Worm (Caenorhabditis elegans) whole organism, late embryonic: ENCODE data around the gene oac-39.
"Not testable (repeated sequence)": the region's sequence is repeated elsewhere in the genome, so short reads cannot be mapped to it uniquely, and the experiment has no call there.

Source experiments
- C08G9.2 ChIP-seq: sonication (generic microtip); optimal IDR thresholded peaks from 2 replicates; lab custom pipeline; 2016; ENCODE audit warnings: mild to moderate bottlenecking, missing genetic modification characterization, moderate library complexity, missing compliant biosample characterization
- F13H6.1 ChIP-seq: sonication (generic microtip); optimal IDR thresholded peaks from 2 replicates; lab custom pipeline; 2016; ENCODE audit warnings: missing genetic modification characterization, missing compliant biosample characterization
- K02D7.2 ChIP-seq: sonication (generic microtip); optimal IDR thresholded peaks from 2 replicates; lab custom pipeline; 2017; ENCODE audit warnings: mild to moderate bottlenecking, missing genetic modification characterization, missing compliant biosample characterization
- T23F11.4 ChIP-seq: fragments of 200-800 bp; sonication (Bioruptor generic); optimal IDR thresholded peaks from 2 replicates; lab custom pipeline; 2018; ENCODE audit warnings: mild to moderate bottlenecking, missing genetic modification characterization, missing compliant biosample characterization
- Y22D7AL.16 ChIP-seq: sonication (generic microtip); optimal IDR thresholded peaks from 2 replicates; lab custom pipeline; 2016; ENCODE audit warnings: missing genetic modification characterization, missing compliant biosample characterization
- ahr-1 ChIP-seq: sonication (generic microtip); optimal IDR thresholded peaks from 2 replicates; lab custom pipeline; 2016; ENCODE audit warnings: missing genetic modification characterization, missing compliant biosample characterization
- ceh-19 ChIP-seq: fragments of 200-800 bp; sonication (Bioruptor generic); optimal IDR thresholded peaks from 2 replicates; lab custom pipeline; 2018; ENCODE audit warnings: mild to moderate bottlenecking, missing genetic modification characterization, missing compliant biosample characterization
- ceh-30 ChIP-seq: fragments of 150-350 bp; optimal IDR thresholded peaks from 2 replicates; lab custom pipeline; 2014; ENCODE audit warnings: missing biosample characterization, missing genetic modification characterization
- ceh-31 ChIP-seq: sonication (generic microtip); optimal IDR thresholded peaks from 2 replicates; lab custom pipeline; 2016; ENCODE audit warnings: missing genetic modification characterization, missing compliant biosample characterization
- ceh-45 ChIP-seq: fragments of 200-800 bp; sonication (Bioruptor generic); IDR thresholded peaks from 2 replicates; pipeline ENCODE4 v1.3.6; 2022; ENCODE audit warnings: missing genetic modification reagents, missing genetic modification characterization, missing compliant biosample characterization
- ceh-48 ChIP-seq: sonication (generic microtip); optimal IDR thresholded peaks from 2 replicates; lab custom pipeline; 2016; ENCODE audit warnings: missing genetic modification characterization, inconsistent platforms, missing compliant biosample characterization
- ceh-9 ChIP-seq: sonication (generic microtip); optimal IDR thresholded peaks from 2 replicates; lab custom pipeline; 2016; ENCODE audit warnings: mild to moderate bottlenecking, missing genetic modification characterization, inconsistent platforms, missing compliant biosample characterization
- che-1 ChIP-seq: sonication (generic microtip); optimal IDR thresholded peaks from 2 replicates; lab custom pipeline; 2016; ENCODE audit warnings: mild to moderate bottlenecking, missing genetic modification characterization, missing compliant biosample characterization
- dmd-4 ChIP-seq: sonication (generic microtip); optimal IDR thresholded peaks from 2 replicates; lab custom pipeline; 2016; ENCODE audit warnings: borderline replicate concordance, missing genetic modification characterization, missing compliant biosample characterization
- elt-4 ChIP-seq: sonication (generic microtip); optimal IDR thresholded peaks from 2 replicates; lab custom pipeline; 2016; ENCODE audit warnings: missing genetic modification characterization, missing compliant biosample characterization
- ets-4 ChIP-seq: sonication (generic microtip); optimal IDR thresholded peaks from 2 replicates; lab custom pipeline; 2016; ENCODE audit warnings: missing genetic modification characterization, missing compliant biosample characterization
- eyg-1 ChIP-seq: sonication (generic microtip); optimal IDR thresholded peaks from 2 replicates; lab custom pipeline; 2016; ENCODE audit warnings: missing genotype, missing genetic modification characterization, missing compliant biosample characterization
- fax-1 ChIP-seq: sonication (generic microtip); optimal IDR thresholded peaks from 2 replicates; lab custom pipeline; 2016; ENCODE audit warnings: missing genotype, missing genetic modification characterization, missing compliant biosample characterization
- fkh-6 ChIP-seq: sonication (generic microtip); optimal IDR thresholded peaks from 2 replicates; lab custom pipeline; 2016; ENCODE audit warnings: missing genetic modification characterization, missing compliant biosample characterization
- gmeb-2 ChIP-seq: sonication (generic microtip); optimal IDR thresholded peaks from 2 replicates; lab custom pipeline; 2016; ENCODE audit warnings: missing genetic modification characterization, inconsistent platforms, missing compliant biosample characterization
- hlh-6 ChIP-seq: sonication (generic microtip); optimal IDR thresholded peaks from 2 replicates; lab custom pipeline; 2016; ENCODE audit warnings: missing genotype, missing genetic modification characterization, missing compliant biosample characterization
- hlh-8 ChIP-seq: sonication (generic microtip); optimal IDR thresholded peaks from 2 replicates; lab custom pipeline; 2016; ENCODE audit warnings: missing genotype, missing genetic modification characterization, missing compliant biosample characterization
- nhr-11 ChIP-seq: fragments of 150-350 bp; optimal IDR thresholded peaks from 2 replicates; lab custom pipeline; 2014; ENCODE audit warnings: missing biosample characterization, missing genetic modification characterization
- npax-4 ChIP-seq: sonication (generic microtip); optimal IDR thresholded peaks from 2 replicates; lab custom pipeline; 2016; ENCODE audit warnings: missing genetic modification characterization, missing compliant biosample characterization
- odd-2 ChIP-seq: sonication (generic microtip); optimal IDR thresholded peaks from 2 replicates; lab custom pipeline; 2017; ENCODE audit warnings: antibody characterized with exemption, mild to moderate bottlenecking, missing genetic modification characterization, missing compliant biosample characterization
- pha-2 ChIP-seq: sonication (generic microtip); optimal IDR thresholded peaks from 2 replicates; lab custom pipeline; 2017; ENCODE audit warnings: mild to moderate bottlenecking, missing genetic modification characterization, missing compliant biosample characterization
- rnt-1 ChIP-seq: sonication (generic microtip); optimal IDR thresholded peaks from 2 replicates; lab custom pipeline; 2016; ENCODE audit warnings: missing genetic modification characterization, missing compliant biosample characterization
- sdc-2 ChIP-seq: sonication (generic microtip); optimal IDR thresholded peaks from 2 replicates; lab custom pipeline; 2016; ENCODE audit warnings: missing genotype, missing genetic modification characterization, missing compliant biosample characterization
- sox-4 ChIP-seq: sonication (generic microtip); optimal IDR thresholded peaks from 2 replicates; lab custom pipeline; 2017; ENCODE audit warnings: mild to moderate bottlenecking, missing genetic modification characterization, inconsistent platforms, missing compliant biosample characterization
- tbx-2 ChIP-seq: sonication (generic microtip); optimal IDR thresholded peaks from 2 replicates; lab custom pipeline; 2016; ENCODE audit warnings: missing genetic modification characterization, missing compliant biosample characterization
- tbx-7 ChIP-seq: sonication (generic microtip); optimal IDR thresholded peaks from 2 replicates; lab custom pipeline; 2016; ENCODE audit warnings: missing genotype, missing genetic modification characterization, missing compliant biosample characterization
- ttx-3 ChIP-seq: sonication (generic microtip); optimal IDR thresholded peaks from 2 replicates; lab custom pipeline; 2016; ENCODE audit warnings: missing genetic modification reagents, missing genetic modification characterization, missing compliant biosample characterization
- unc-3 ChIP-seq, 2 experiments: fragments of 200-800 bp in 1 of 2; sonication (Bioruptor generic) in 1 of 2; sonication (generic microtip) in 1 of 2; conservative IDR thresholded peaks in 1 of 2; optimal IDR thresholded peaks in 1 of 2; 2 replicates each; pipeline versions ENCODE4 v1.3.6 to Lab custom; 2016 to 2022; ENCODE audit warnings: missing compliant biosample characterization in 2 of 2, missing genetic modification characterization in 2 of 2, missing genetic modification reagents in 1 of 2
- zip-5 ChIP-seq: sonication (generic microtip); optimal IDR thresholded peaks from 2 replicates; lab custom pipeline; 2016; ENCODE audit warnings: missing genetic modification characterization, missing compliant biosample characterization
- ztf-16 ChIP-seq: sonication (generic microtip); optimal IDR thresholded peaks from 2 replicates; lab custom pipeline; 2017; ENCODE audit warnings: missing genetic modification characterization, missing compliant biosample characterization

The oac-39 gene

ce11 chrV:219632-220031 lies 31.9 kb downstream of the oac-39 start, which contains the start of gene srh-80:
srh-80 (plus strand) TSS chrV:219932.
- TF ChIP-seq hlh-8 (tag; lab: Kevin White, UChicago) (no peak), C08G9.2 (no peak), gmeb-2 (tag; lab: Kevin White, UChicago) (no peak), ceh-30 (no peak), dmd-4 (no peak), hlh-6 (tag; lab: Kevin White, UChicago) (no peak), sox-4 (tag; lab: Kevin White, UChicago) (no peak), ceh-31 (tag; lab: Kevin White, UChicago) (no peak), ceh-19 (no peak), F13H6.1 (tag; lab: Kevin White, UChicago) (no peak), zip-5 (tag; lab: Kevin White, UChicago) (no peak), sdc-2 (tag; lab: Kevin White, UChicago) (no peak), odd-2 (tag; lab: Kevin White, UChicago) (no peak), unc-3 (GFP tag; conservative IDR thresholded peaks at IDR 0.05; lab: Robert Waterston, UW) (no peak), unc-3 (tag; optimal IDR thresholded peaks at IDR 0.05; lab: Kevin White, UChicago) (no peak), ttx-3 (no peak), tbx-7 (tag; lab: Kevin White, UChicago) (no peak), che-1 (tag; lab: Kevin White, UChicago) (no peak)

ce11 chrV:216847-217246 lies 34.7 kb downstream of the oac-39 start, which contains the start of gene srh-78:
srh-78 (plus strand) TSS chrV:217147.
- TF ChIP-seq ceh-45 (no peak), ets-4 (tag; lab: Kevin White, UChicago) (no peak), ceh-9 (tag; lab: Kevin White, UChicago) (no peak), eyg-1 (tag; lab: Kevin White, UChicago) (no peak), elt-4 (tag; lab: Kevin White, UChicago) (no peak), nhr-11 (tag; lab: Kevin White, UChicago) (no peak), fax-1 (tag; lab: Kevin White, UChicago) (no peak), hlh-6 (tag; lab: Kevin White, UChicago) (no peak), fkh-6 (tag; lab: Kevin White, UChicago) (no peak), pha-2 (tag; lab: Kevin White, UChicago) (no peak), Y22D7AL.16 (tag; lab: Kevin White, UChicago) (no peak), npax-4 (tag; lab: Kevin White, UChicago) (no peak)

ce11 chrV:215697-216096 lies 35.9 kb downstream of the oac-39 start:
- TF ChIP-seq nhr-11 (tag; lab: Kevin White, UChicago) = no peak
- no peak for TF ChIP-seq ets-4 (tag; lab: Kevin White, UChicago)
- TF ChIP-seq T23F11.4 (GFP tag; lab: Kevin White, UChicago) = no peak
- TF ChIP-seq K02D7.2 (tag; lab: Kevin White, UChicago) = no peak

ce11 chrV:212687-213086 lies 38.9 kb downstream of the oac-39 start, which contains the start of gene DC2.5:
DC2.5 (minus strand) TSS chrV:212787.
- TF ChIP-seq eyg-1 (tag; lab: Kevin White, UChicago); ahr-1 (tag; lab: Kevin White, UChicago); rnt-1: not testable (repeated sequence)
- TF ChIP-seq, all 69 proteins: peak for 0; not testable (repeated sequence) for 69

ce11 chrV:211388-212168 lies 40.0 kb downstream of the oac-39 start:
- no peak for TF ChIP-seq tbx-2 (tag; lab: Kevin White, UChicago)
- no peak for TF ChIP-seq ceh-48 (tag; lab: Kevin White, UChicago)
- TF ChIP-seq tbx-7 (tag; lab: Kevin White, UChicago) = no peak
- no peak for TF ChIP-seq ztf-16 (tag; lab: Kevin White, UChicago)
